Worm (Caenorhabditis elegans) whole organism, late embryonic: ENCODE measurements around the gene C03H5.3.

Experiments
- K02D7.2 ChIP-seq: sonication (generic microtip); optimal IDR thresholded peaks from 2 replicates; lab custom pipeline; 2017; ENCODE audit warnings: mild to moderate bottlenecking, missing genetic modification characterization, missing compliant biosample characterization
- ceh-18 ChIP-seq: sonication (generic microtip); optimal IDR thresholded peaks from 2 replicates; lab custom pipeline; 2016; ENCODE audit warnings: missing genetic modification characterization, missing compliant biosample characterization
- ceh-19 ChIP-seq: fragments of 200-800 bp; sonication (Bioruptor generic); optimal IDR thresholded peaks from 2 replicates; lab custom pipeline; 2018; ENCODE audit warnings: mild to moderate bottlenecking, missing genetic modification characterization, missing compliant biosample characterization
- ceh-48 ChIP-seq: sonication (generic microtip); optimal IDR thresholded peaks from 2 replicates; lab custom pipeline; 2016; ENCODE audit warnings: missing genetic modification characterization, inconsistent platforms, missing compliant biosample characterization
- elt-2 ChIP-seq: sonication (generic microtip); optimal IDR thresholded peaks from 2 replicates; lab custom pipeline; 2016; ENCODE audit warnings: missing genetic modification reagents, missing genetic modification characterization, missing compliant biosample characterization
- ets-4 ChIP-seq: sonication (generic microtip); optimal IDR thresholded peaks from 2 replicates; lab custom pipeline; 2016; ENCODE audit warnings: missing genetic modification characterization, missing compliant biosample characterization
- nhr-11 ChIP-seq: fragments of 150-350 bp; optimal IDR thresholded peaks from 2 replicates; lab custom pipeline; 2014; ENCODE audit warnings: missing biosample characterization, missing genetic modification characterization
- odd-2 ChIP-seq: sonication (generic microtip); optimal IDR thresholded peaks from 2 replicates; lab custom pipeline; 2017; ENCODE audit warnings: antibody characterized with exemption, mild to moderate bottlenecking, missing genetic modification characterization, missing compliant biosample characterization
- unc-42 ChIP-seq: sonication (generic microtip); optimal IDR thresholded peaks from 2 replicates; lab custom pipeline; 2016; ENCODE audit warnings: missing genotype, missing genetic modification characterization, missing compliant biosample characterization
- zip-5 ChIP-seq: sonication (generic microtip); optimal IDR thresholded peaks from 2 replicates; lab custom pipeline; 2016; ENCODE audit warnings: missing genetic modification characterization, missing compliant biosample characterization

- TF ChIP-seq ets-4 (tag; lab: Kevin White, UChicago) (no peak), zip-5 (tag; lab: Kevin White, UChicago) (no peak), K02D7.2 (tag; lab: Kevin White, UChicago) (no peak), ceh-18 (tag; lab: Kevin White, UChicago) (no peak), ceh-48 (no peak), elt-2 (no peak), nhr-11 (tag; lab: Kevin White, UChicago) (no peak), odd-2 (tag; lab: Kevin White, UChicago) (no peak), ceh-19 (GFP tag; lab: Kevin White, UChicago) (no peak), unc-42 (tag; lab: Kevin White, UChicago) (no peak)
Observed at ce11 chrII:349749-350148, 36.1 kb upstream of the C03H5.3 start.
